Worm (Caenorhabditis elegans): Measurements from ENCODE around the gene T12G3.11.

- TF ChIP-seq fos-1 (tag; optimal IDR thresholded peaks at IDR 0.05) = no peak
- no peak for TF ChIP-seq attf-4 (tag; optimal IDR thresholded peaks at IDR 0.05)
- TF ChIP-seq nhr-11 (tag; optimal IDR thresholded peaks at IDR 0.05) = no peak
- no peak for TF ChIP-seq ama-1 (optimal IDR thresholded peaks at IDR 0.05)
- no peak for TF ChIP-seq unc-62 (GFP tag; optimal IDR thresholded peaks at IDR 0.05 in 1 of 2)
- TF ChIP-seq unc-62 (tag; optimal IDR thresholded peaks at IDR 0.05) = no peak
- TF ChIP-seq ces-1 (GFP tag; optimal IDR thresholded peaks at IDR 0.05) = no peak
- TF ChIP-seq zfp-3 (GFP tag; conservative IDR thresholded peaks at IDR 0.05) = no peak
- TF ChIP-seq snpc-4 (tag; optimal IDR thresholded peaks at IDR 0.05) = no peak
- TF ChIP-seq jun-1 (tag; optimal IDR thresholded peaks at IDR 0.05) = no peak
- no peak for TF ChIP-seq D1046.2 (GFP tag; IDR thresholded peaks at IDR 0.05)
- TF ChIP-seq vab-7 (GFP tag; IDR thresholded peaks at IDR 0.05) = no peak
- TF ChIP-seq mdl-1 (tag; optimal IDR thresholded peaks at IDR 0.05) = no peak
- no peak for TF ChIP-seq skn-1 (tag; optimal IDR thresholded peaks at IDR 0.05)
Measured at ce11 chrIV:12015586-12015985, 14.0 kb downstream of the T12G3.11 start, which contains the start of gene lips-6.

Measured in whole organism, L4 larva.